Fruit fly (Drosophila melanogaster): ENCODE measurements around the gene CG11555.

CG11555 gene

dm6 chr2L:267441-268089 lies 6.1 kb upstream of the CG11555 start, which contains the start of gene CG17075 (continued):
- peak; percentile 71; the same call in 1 of the 2 replicates for TF ChIP-seq CkIIα-i1 (GFP tag; IDR thresholded peaks at IDR 0.05)
- peak; percentile 77 for TF ChIP-seq CG11696 (GFP tag; IDR thresholded peaks at IDR 0.05)
- TF ChIP-seq bbx (GFP tag; IDR thresholded peaks at IDR 0.05; ENCODE audit: partially characterized antibody) = no peak
- peak; percentile 81 for TF ChIP-seq Mad (GFP tag; optimal IDR thresholded peaks at IDR 0.05)
- TF ChIP-seq CG8944 (GFP tag; optimal IDR thresholded peaks at IDR 0.05) = peak; percentile 49
- TF ChIP-seq Awh (GFP tag; IDR thresholded peaks at IDR 0.05) = peak; percentile 90
- peak; percentile 95 for TF ChIP-seq C15 (GFP tag; IDR thresholded peaks at IDR 0.05)
- peak; percentile 90 for TF ChIP-seq Ravus (GFP tag; IDR thresholded peaks at IDR 0.05)
- TF ChIP-seq CG14441 (GFP tag; IDR thresholded peaks at IDR 0.05) = peak; percentile 95
- TF ChIP-seq pan (optimal IDR thresholded peaks at IDR 0.05) = no peak
- TF ChIP-seq pan (GFP tag; optimal IDR thresholded peaks at IDR 0.05 in 1 of 2, IDR thresholded peaks at IDR 0.05 in 1 of 2) = peak in 1 of 2 experiments; percentile 97
- peak; percentile 84 for TF ChIP-seq Vsx1 (GFP tag; optimal IDR thresholded peaks at IDR 0.05)
- TF ChIP-seq esg (GFP tag; conservative IDR thresholded peaks at IDR 0.05) = peak; percentile 93
- TF ChIP-seq en (GFP tag; optimal IDR thresholded peaks at IDR 0.05) = peak; percentile 16
- TF ChIP-seq grau (tag; optimal IDR thresholded peaks at IDR 0.05) = peak; percentile 95
- TF ChIP-seq CG7357 (GFP tag; IDR thresholded peaks at IDR 0.05) = peak; percentile 88
- peak; percentile 92 for TF ChIP-seq CG6765 (GFP tag; optimal IDR thresholded peaks at IDR 0.05)
- peak; percentile 69 for TF ChIP-seq MTF-1 (GFP tag; optimal IDR thresholded peaks at IDR 0.05; ENCODE audit: borderline replicate concordance)
- TF ChIP-seq CG18476 (GFP tag; optimal IDR thresholded peaks at IDR 0.05) = peak; percentile 93
- TF ChIP-seq danr (GFP tag; IDR thresholded peaks at IDR 0.05) = peak; percentile 91
- no peak for TF ChIP-seq Sin3A (optimal IDR thresholded peaks at IDR 0.05)
- TF ChIP-seq H15 (GFP tag; IDR thresholded peaks at IDR 0.05) = peak; percentile 93
- peak; percentile 40 for TF ChIP-seq CG10431 (GFP tag; optimal IDR thresholded peaks at IDR 0.05)
- peak; percentile 82 for TF ChIP-seq jigr1 (GFP tag; IDR thresholded peaks at IDR 0.05)
- peak; percentile 51 for TF ChIP-seq crc (GFP tag; optimal IDR thresholded peaks at IDR 0.05)
- peak; percentile 94 for TF ChIP-seq cwo (GFP tag; optimal IDR thresholded peaks at IDR 0.05)
- peak; percentile 59 for TF ChIP-seq CG17802 (tag; optimal IDR thresholded peaks at IDR 0.05)
- peak; percentile 73 for TF ChIP-seq CG6654 (GFP tag; optimal IDR thresholded peaks at IDR 0.05)
- TF ChIP-seq dm (GFP tag; optimal IDR thresholded peaks at IDR 0.05) = peak; percentile 31
- TF ChIP-seq CG1832 (GFP tag; optimal IDR thresholded peaks at IDR 0.05) = no peak
- peak; percentile 83 for TF ChIP-seq ro (GFP tag; IDR thresholded peaks at IDR 0.05)
- peak; percentile 90 for TF ChIP-seq Ets65A (GFP tag)
- peak; percentile 89 for TF ChIP-seq CG17829 (tag; optimal IDR thresholded peaks at IDR 0.05)
- peak; percentile 98 for TF ChIP-seq CG31441 (GFP tag; IDR thresholded peaks at IDR 0.05)
- peak; percentile 86 for TF ChIP-seq tup (GFP tag; optimal IDR thresholded peaks at IDR 0.05)
- peak; percentile 91 for TF ChIP-seq CG13775 (GFP tag; optimal IDR thresholded peaks at IDR 0.05)
- peak; percentile 83; the same call in 1 of the 2 replicates for TF ChIP-seq aop (GFP tag; IDR thresholded peaks at IDR 0.05)
- TF ChIP-seq wdn (GFP tag; IDR thresholded peaks at IDR 0.05) = peak; percentile 94
- peak; percentile 97 for TF ChIP-seq Fer1 (GFP tag; optimal IDR thresholded peaks at IDR 0.05)
- peak; percentile 88 for TF ChIP-seq CG12071 (GFP tag; optimal IDR thresholded peaks at IDR 0.05)
- no peak for TF ChIP-seq prd (optimal IDR thresholded peaks at IDR 0.05)
- peak; percentile 95 for TF ChIP-seq prd (GFP tag; IDR thresholded peaks at IDR 0.05)
- TF ChIP-seq BEAF-32 (GFP tag; optimal IDR thresholded peaks at IDR 0.05) = no peak
- peak; percentile 75 for TF ChIP-seq pnt (GFP tag; optimal IDR thresholded peaks at IDR 0.05)
- TF ChIP-seq ara (GFP tag; IDR thresholded peaks at IDR 0.05) = peak; percentile 88
- TF ChIP-seq org-1 (GFP tag; optimal IDR thresholded peaks at IDR 0.05) = peak; percentile 92
- peak; percentile 78 for TF ChIP-seq tx (GFP tag; optimal IDR thresholded peaks at IDR 0.05)
- peak; percentile 92 for TF ChIP-seq CG12104 (GFP tag; optimal IDR thresholded peaks at IDR 0.05)
- TF ChIP-seq CG12942 (GFP tag; optimal IDR thresholded peaks at IDR 0.05) = peak; percentile 92
- TF ChIP-seq NC2β (GFP tag; optimal IDR thresholded peaks at IDR 0.05) = peak; percentile 65
- TF ChIP-seq gcm (GFP tag; optimal IDR thresholded peaks at IDR 0.05) = peak; percentile 94
- TF ChIP-seq CTCF (GFP tag; optimal IDR thresholded peaks at IDR 0.05) = peak; percentile 43
